Worm (Caenorhabditis elegans): Measurements from ENCODE around the gene mcm-5.

ce11 chrIII:4323120-4323519 lies 32.1 kb upstream of the mcm-5 start:
- TF ChIP-seq T22C8.4 (GFP tag; IDR thresholded peaks at IDR 0.05) (no peak), ztf-23 (GFP tag; IDR thresholded peaks at IDR 0.05) (no peak)

All from whole organism, midembryonic.